Worm (Caenorhabditis elegans) whole organism, L4 larva: Measurements from ENCODE around the gene msp-152.
"Not testable (repeated sequence)": the region's sequence is repeated elsewhere in the genome, so short reads cannot be mapped to it uniquely, and the experiment has no call there.

Experiments used
- D1046.2 ChIP-seq: fragments of 200-800 bp; sonication (Bioruptor generic); IDR thresholded peaks from 2 replicates; pipeline ENCODE4 v1.3.6; 2022; ENCODE audit warnings: missing genetic modification characterization, missing compliant biosample characterization
- F10B5.3 ChIP-seq: sonication (generic microtip); optimal IDR thresholded peaks from 2 replicates; lab custom pipeline; 2016; ENCODE audit warnings: mild to moderate bottlenecking, missing genetic modification characterization, missing compliant biosample characterization
- Y75B8A.6 ChIP-seq: fragments of 200-800 bp; sonication (Bioruptor generic); IDR thresholded peaks from 2 replicates; pipeline ENCODE4 v1.3.6; 2022; ENCODE audit warnings: missing genetic modification reagents, missing genetic modification characterization, missing compliant biosample characterization
- ZK546.5 ChIP-seq, 2 experiments: sonication (generic microtip); optimal IDR thresholded peaks; 2 replicates each; lab custom pipeline; 2017; ENCODE audit warnings: missing biosample characterization in 2 of 2, missing genetic modification characterization in 2 of 2
- aha-1 ChIP-seq: fragments of 150-350 bp; peaks from one replicate; lab custom pipeline; 2014; ENCODE audit warnings: missing biosample characterization, missing genetic modification characterization
- aly-2 ChIP-seq: sonication (generic microtip); optimal IDR thresholded peaks from 2 replicates; lab custom pipeline; 2018; ENCODE audit warnings: missing biosample characterization, missing genetic modification characterization
- ceh-44 ChIP-seq: fragments of 200-800 bp; sonication (Bioruptor generic); IDR thresholded peaks from 2 replicates; pipeline ENCODE4 v1.3.6; 2022; ENCODE audit warnings: missing genetic modification reagents, missing genetic modification characterization, missing compliant biosample characterization
- ceh-82 ChIP-seq: sonication (generic microtip); optimal IDR thresholded peaks from 2 replicates; lab custom pipeline; 2017; ENCODE audit warnings: missing biosample characterization, missing genetic modification characterization
- ces-1 ChIP-seq: fragments of 150-350 bp; sonication (generic microtip); optimal IDR thresholded peaks from 4 replicates; lab custom pipeline; 2014; ENCODE audit warnings: missing biosample characterization, missing genetic modification reagents, missing genetic modification characterization
- daf-8 ChIP-seq: fragments of 200-800 bp; sonication (Bioruptor generic); IDR thresholded peaks from 2 replicates; pipeline ENCODE4 v1.3.6; 2022; ENCODE audit warnings: missing genetic modification characterization, missing compliant biosample characterization
- dmd-6 ChIP-seq: fragments of 200-800 bp; sonication (Bioruptor generic); IDR thresholded peaks from 2 replicates; pipeline ENCODE4 v1.3.6; 2022; ENCODE audit warnings: missing genetic modification reagents, missing genetic modification characterization, missing compliant biosample characterization
- dmd-9 ChIP-seq: fragments of 200-800 bp; sonication (Bioruptor generic); IDR thresholded peaks from 2 replicates; pipeline ENCODE4 v1.3.6; 2022; ENCODE audit warnings: missing genetic modification reagents, missing genetic modification characterization, missing compliant biosample characterization
- duxl-1 ChIP-seq: sonication (generic microtip); optimal IDR thresholded peaks from 2 replicates; lab custom pipeline; 2016; ENCODE audit warnings: mild to moderate bottlenecking, missing genetic modification characterization, moderate library complexity, missing compliant biosample characterization; ENCODE audit not compliant: poor library complexity
- dve-1 ChIP-seq: sonication (generic microtip); optimal IDR thresholded peaks from 2 replicates; lab custom pipeline; 2017; ENCODE audit warnings: antibody characterized with exemption, mild to moderate bottlenecking, missing genetic modification characterization, missing compliant biosample characterization; ENCODE audit not compliant: insufficient read depth
- hlh-11 ChIP-seq: fragments of 200-800 bp; sonication (Bioruptor generic); optimal IDR thresholded peaks from 2 replicates; lab custom pipeline; 2018; ENCODE audit warnings: mild to moderate bottlenecking, missing genetic modification characterization, missing compliant biosample characterization
- lim-7 ChIP-seq: fragments of 200-800 bp; sonication (Bioruptor generic); IDR thresholded peaks from 2 replicates; pipeline ENCODE4 v1.3.6; 2022; ENCODE audit warnings: missing genetic modification characterization, missing compliant biosample characterization
- lin-15B ChIP-seq: fragments of 150-350 bp; sonication (generic microtip); optimal IDR thresholded peaks from 3 replicates; lab custom pipeline; 2014; ENCODE audit warnings: missing biosample characterization, missing genetic modification characterization
- lin-29 ChIP-seq: fragments of 200-800 bp; sonication (Bioruptor generic); IDR thresholded peaks from 2 replicates; pipeline ENCODE4 v1.3.6; 2022; ENCODE audit warnings: missing genetic modification reagents, missing genetic modification characterization, missing compliant biosample characterization
- lsy-2 ChIP-seq, 2 experiments: fragments of 150-350 bp in 1 of 2; sonication (generic microtip) in 1 of 2; optimal IDR thresholded peaks; 2 replicates each; lab custom pipeline; 2014 to 2017; ENCODE audit warnings: missing biosample characterization in 2 of 2, missing genetic modification characterization in 2 of 2
- nhr-10 ChIP-seq: fragments of 150-350 bp; optimal IDR thresholded peaks from 2 replicates; lab custom pipeline; 2014; ENCODE audit warnings: missing biosample characterization, missing genetic modification characterization
- nhr-102 ChIP-seq: sonication (generic microtip); optimal IDR thresholded peaks from 2 replicates; lab custom pipeline; 2016; ENCODE audit warnings: mild to moderate bottlenecking, missing genetic modification characterization, moderate library complexity, missing compliant biosample characterization
- nhr-25 ChIP-seq: sonication (generic microtip); optimal IDR thresholded peaks from 2 replicates; lab custom pipeline; 2017; ENCODE audit warnings: missing genetic modification characterization, mild to moderate bottlenecking, missing compliant biosample characterization, antibody characterized with exemption, moderate library complexity, borderline replicate concordance; ENCODE audit not compliant: insufficient read depth
- nhr-28 ChIP-seq: fragments of 150-350 bp; optimal IDR thresholded peaks from 2 replicates; lab custom pipeline; 2014; ENCODE audit warnings: missing biosample characterization, missing genetic modification characterization
- nhr-41 ChIP-seq: fragments of 200-800 bp; sonication (Bioruptor generic); IDR thresholded peaks from 2 replicates; pipeline ENCODE4 v1.3.6; 2022; ENCODE audit warnings: missing genetic modification reagents, missing genetic modification characterization, missing compliant biosample characterization
- nhr-42 ChIP-seq: fragments of 200-800 bp; sonication (Bioruptor generic); IDR thresholded peaks from 2 replicates; pipeline ENCODE4 v1.3.6; 2022; ENCODE audit warnings: missing genetic modification characterization, missing compliant biosample characterization
- nhr-6 ChIP-seq: fragments of 150-350 bp; optimal IDR thresholded peaks from 2 replicates; lab custom pipeline; 2014; ENCODE audit warnings: missing biosample characterization, missing genetic modification characterization
- nhr-76 ChIP-seq: fragments of 150-350 bp; optimal IDR thresholded peaks from 2 replicates; lab custom pipeline; 2014; ENCODE audit warnings: missing biosample characterization, missing genetic modification characterization
- nhr-77 ChIP-seq: fragments of 150-350 bp; optimal IDR thresholded peaks from 2 replicates; lab custom pipeline; 2014; ENCODE audit warnings: missing biosample characterization, missing genetic modification characterization
- pqm-1 ChIP-seq: sonication (generic microtip); optimal IDR thresholded peaks from 2 replicates; lab custom pipeline; 2017; ENCODE audit warnings: missing biosample characterization, missing genetic modification characterization
- rbr-2 ChIP-seq: sonication (generic microtip); optimal IDR thresholded peaks from 2 replicates; lab custom pipeline; 2016; ENCODE audit warnings: missing genotype, missing genetic modification characterization, missing compliant biosample characterization
- skn-1 ChIP-seq: fragments of 150-350 bp; optimal IDR thresholded peaks from 2 replicates; lab custom pipeline; 2014; ENCODE audit warnings: missing biosample characterization, missing genetic modification characterization
- snpc-4 ChIP-seq: fragments of 150-350 bp; optimal IDR thresholded peaks from 2 replicates; lab custom pipeline; 2014; ENCODE audit warnings: missing biosample characterization, missing genetic modification characterization
- tag-97 ChIP-seq: fragments of 200-800 bp; sonication (Bioruptor generic); IDR thresholded peaks from 2 replicates; pipeline ENCODE4 v1.3.6; 2022; ENCODE audit warnings: missing genetic modification characterization, missing compliant biosample characterization
- unc-130 ChIP-seq: sonication (generic microtip); optimal IDR thresholded peaks from 2 replicates; lab custom pipeline; 2016; ENCODE audit warnings: missing genetic modification reagents, missing genetic modification characterization, missing compliant biosample characterization
- unc-62 ChIP-seq, 3 experiments: fragments of 150-350 bp in 1 of 3; sonication (generic microtip); optimal IDR thresholded peaks in 2 of 3; peaks in 1 of 3; 1 replicate in 1 of 3; 2 replicates in 2 of 3; lab custom pipeline; 2014 to 2017; ENCODE audit warnings: missing biosample characterization in 3 of 3, missing genetic modification characterization in 3 of 3, missing genetic modification reagents in 3 of 3, missing genotype in 1 of 3
- vab-7 ChIP-seq: fragments of 200-800 bp; sonication (Bioruptor generic); IDR thresholded peaks from 2 replicates; pipeline ENCODE4 v1.3.6; 2022; ENCODE audit warnings: missing genetic modification reagents, missing genetic modification characterization, missing compliant biosample characterization
- zag-1 ChIP-seq: fragments of 150-350 bp; optimal IDR thresholded peaks from 2 replicates; lab custom pipeline; 2014; ENCODE audit warnings: missing biosample characterization, missing genetic modification characterization
- zfp-3 ChIP-seq: fragments of 200-800 bp; sonication (Bioruptor generic); conservative IDR thresholded peaks from 2 replicates; pipeline ENCODE4 v1.3.6; 2022; ENCODE audit warnings: missing genetic modification reagents, missing genetic modification characterization, missing compliant biosample characterization
- zip-11 ChIP-seq: fragments of 200-800 bp; sonication (Bioruptor generic); IDR thresholded peaks from 2 replicates; pipeline ENCODE4 v1.3.6; 2022; ENCODE audit warnings: missing genetic modification characterization, missing compliant biosample characterization
- ztf-7 ChIP-seq: fragments of 150-350 bp; optimal IDR thresholded peaks from 2 replicates; lab custom pipeline; 2014; ENCODE audit warnings: missing biosample characterization, missing genetic modification characterization

msp-152 gene

DNA sequence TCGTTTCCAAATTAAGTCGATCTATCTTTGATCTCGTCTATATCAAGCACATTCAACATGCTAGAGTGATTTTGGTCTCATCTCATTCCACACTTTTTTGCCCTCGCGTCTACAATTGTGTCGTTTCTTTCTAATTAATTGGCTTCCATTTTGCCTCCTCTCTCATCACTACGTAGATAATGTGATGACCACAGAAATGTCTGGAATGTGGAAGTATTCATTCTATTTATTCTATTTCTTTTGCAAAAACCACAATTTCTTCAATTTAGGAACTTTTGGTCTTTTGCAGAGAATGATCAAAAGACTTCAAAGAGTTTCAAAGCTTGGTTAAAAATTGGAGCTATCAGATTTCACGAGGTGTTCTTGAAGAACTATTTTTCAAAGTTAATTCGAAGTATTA lies 17.3 kb upstream of the msp-152 start:
- TF ChIP-seq aha-1 (peak; percentile 48), daf-8 (no peak)

DNA sequence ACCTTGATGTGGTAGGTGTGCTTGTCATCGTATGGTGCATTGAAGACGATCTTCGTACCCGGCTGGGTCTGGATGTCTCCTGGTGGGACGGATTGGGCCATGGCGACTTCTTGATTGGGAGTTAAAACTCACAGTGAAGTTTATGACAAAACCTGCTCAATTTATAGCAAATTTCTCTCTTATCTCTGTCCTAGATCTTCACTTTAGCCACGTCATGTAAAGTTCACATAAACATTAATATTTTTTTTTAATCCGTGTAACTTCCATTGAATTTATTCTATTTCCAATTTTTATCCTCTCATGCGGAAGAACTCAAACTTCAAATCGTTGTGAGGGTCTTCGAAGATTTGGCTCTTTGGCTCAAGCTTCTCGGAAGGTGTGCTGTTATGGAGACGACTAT lies 16.4 kb upstream of the msp-152 start, which contains the start of gene msp-31:
Gene msp-31 (minus strand): TSS at position 101 of the 400 bp plus-strand sequence.
- not testable (repeated sequence) for TF ChIP-seq dmd-9 (GFP tag; lab: Robert Waterston, UW); ceh-82 (tag; lab: Kevin White, UChicago); ztf-7 (tag; lab: Kevin White, UChicago)

DNA sequence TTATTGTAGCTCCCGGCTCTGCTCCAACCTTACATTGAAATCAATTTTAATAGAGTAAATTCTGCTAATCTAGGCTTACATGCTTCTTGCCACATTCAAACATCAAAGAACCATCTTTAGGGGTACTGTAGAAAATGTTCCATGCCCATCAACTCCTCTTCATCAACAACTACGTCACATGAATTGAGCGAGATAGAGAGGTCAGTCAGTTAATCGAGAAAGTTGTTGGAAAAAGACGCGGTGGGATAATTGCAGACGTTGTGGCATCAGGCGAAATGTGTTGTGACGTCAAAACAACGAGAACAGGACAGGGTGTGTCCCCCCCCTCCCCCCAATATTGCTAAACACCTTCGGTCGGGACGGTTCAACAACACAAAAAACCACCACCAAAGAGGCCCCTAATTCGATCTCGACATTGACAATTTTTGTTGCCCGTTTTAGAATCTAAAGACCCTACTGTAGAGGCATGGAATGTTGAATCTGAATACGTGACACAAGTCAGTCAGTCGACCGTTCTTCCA lies 14.3 kb upstream of the msp-152 start:
- TF ChIP-seq unc-62 (GFP tag; optimal IDR thresholded peaks at IDR 0.05 in 1 of 2; lab: Kevin White, UChicago) (peak in 1 of 2 experiments; percentile 62), unc-62 (tag; optimal IDR thresholded peaks at IDR 0.05; lab: Kevin White, UChicago) (no peak), lsy-2 (tag; optimal IDR thresholded peaks at IDR 0.05; lab: Kevin White, UChicago) (no peak), lim-7 (GFP tag; lab: Robert Waterston, UW) (no peak)

DNA sequence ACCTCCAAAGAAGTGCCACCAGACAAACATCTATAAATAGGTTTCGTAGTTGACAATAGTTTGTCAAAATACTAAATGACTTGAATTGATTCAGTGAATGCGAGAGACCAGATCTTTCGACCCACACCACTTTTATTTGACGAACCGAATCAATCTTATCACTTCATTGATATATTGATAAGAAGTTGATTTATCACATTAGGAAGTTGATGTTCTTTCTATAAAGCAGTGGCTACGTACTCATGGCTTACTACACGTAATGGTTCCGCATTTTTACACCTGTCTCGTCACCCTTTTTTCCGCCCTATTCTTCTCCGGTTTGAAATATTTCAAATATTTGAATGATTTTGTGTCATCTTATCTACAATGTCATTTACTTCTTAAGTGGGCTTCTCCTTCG lies 12.2 kb upstream of the msp-152 start:
- TF ChIP-seq nhr-28 (tag; lab: Kevin White, UChicago) (peak; percentile 17), zip-11 (GFP tag; lab: Robert Waterston, UW) (no peak), dve-1 (peak; percentile 42), lim-7 (GFP tag; lab: Robert Waterston, UW) (no peak), hlh-11 (peak; percentile 6), nhr-102 (tag; lab: Kevin White, UChicago) (no peak), skn-1 (tag; lab: Kevin White, UChicago) (no peak), aly-2 (tag; lab: Kevin White, UChicago) (no peak), zfp-3 (GFP tag; lab: Robert Waterston, UW) (no peak), nhr-42 (GFP tag; lab: Robert Waterston, UW) (no peak), nhr-41 (GFP tag; lab: Robert Waterston, UW) (no peak), lin-15B (no peak), nhr-25 (tag; lab: Kevin White, UChicago) (no peak), duxl-1 (tag; lab: Kevin White, UChicago) (no peak), nhr-76 (tag; lab: Kevin White, UChicago) (no peak), F10B5.3 (tag; lab: Kevin White, UChicago) (no peak), snpc-4 (no peak), unc-130 (GFP tag; lab: Kevin White, UChicago) (no peak), nhr-10 (tag; lab: Kevin White, UChicago) (no peak), nhr-77 (tag; lab: Kevin White, UChicago) (no peak), pqm-1 (tag; lab: Kevin White, UChicago) (peak; percentile 63), ceh-44 (GFP tag; lab: Robert Waterston, UW) (no peak), rbr-2 (tag; lab: Kevin White, UChicago) (no peak), ZK546.5 (tag; optimal IDR thresholded peaks at IDR 0.05; lab: Kevin White, UChicago) (no peak), ces-1 (GFP tag; lab: Kevin White, UChicago) (no peak), Y75B8A.6 (no peak), zag-1 (no peak), lin-29 (GFP tag; lab: Robert Waterston, UW) (no peak), nhr-6 (tag; lab: Kevin White, UChicago) (no peak), tag-97 (GFP tag; lab: Robert Waterston, UW) (no peak), dmd-6 (GFP tag; lab: Robert Waterston, UW) (no peak), D1046.2 (no peak), vab-7 (GFP tag; lab: Robert Waterston, UW) (no peak)
